Worm (Caenorhabditis elegans) whole organism, late embryonic: ENCODE data around the gene C56C10.9.

Experiments
- C38D4.7 ChIP-seq: fragments of 200-800 bp; sonication (Bioruptor generic); optimal IDR thresholded peaks from 2 replicates; lab custom pipeline; 2018; ENCODE audit warnings: mild to moderate bottlenecking, missing genetic modification characterization, moderate library complexity, missing compliant biosample characterization
- F13H6.1 ChIP-seq: sonication (generic microtip); optimal IDR thresholded peaks from 2 replicates; lab custom pipeline; 2016; ENCODE audit warnings: missing genetic modification characterization, missing compliant biosample characterization
- K09A11.1 ChIP-seq: sonication (generic microtip); optimal IDR thresholded peaks from 2 replicates; lab custom pipeline; 2017; ENCODE audit warnings: antibody characterized with exemption, mild to moderate bottlenecking, missing genetic modification characterization, missing compliant biosample characterization; ENCODE audit not compliant: insufficient read depth
- Y22D7AL.16 ChIP-seq: sonication (generic microtip); optimal IDR thresholded peaks from 2 replicates; lab custom pipeline; 2016; ENCODE audit warnings: missing genetic modification characterization, missing compliant biosample characterization
- ahr-1 ChIP-seq: sonication (generic microtip); optimal IDR thresholded peaks from 2 replicates; lab custom pipeline; 2016; ENCODE audit warnings: missing genetic modification characterization, missing compliant biosample characterization
- ama-1 ChIP-seq: fragments of 150-350 bp; optimal IDR thresholded peaks from 2 replicates; lab custom pipeline; 2014
- ceh-14 ChIP-seq: sonication (generic microtip); optimal IDR thresholded peaks from 2 replicates; lab custom pipeline; 2016; ENCODE audit warnings: missing genotype, missing genetic modification characterization, missing compliant biosample characterization
- ceh-18 ChIP-seq: sonication (generic microtip); optimal IDR thresholded peaks from 2 replicates; lab custom pipeline; 2016; ENCODE audit warnings: missing genetic modification characterization, missing compliant biosample characterization
- ceh-2 ChIP-seq: sonication (generic microtip); optimal IDR thresholded peaks from 2 replicates; lab custom pipeline; 2016; ENCODE audit warnings: missing genotype, missing genetic modification characterization, missing compliant biosample characterization
- ceh-22 ChIP-seq: sonication (generic microtip); optimal IDR thresholded peaks from 2 replicates; lab custom pipeline; 2017; ENCODE audit warnings: missing biosample characterization, missing genetic modification characterization
- ceh-24 ChIP-seq: sonication (generic microtip); optimal IDR thresholded peaks from 2 replicates; lab custom pipeline; 2016; ENCODE audit warnings: mild to moderate bottlenecking, missing genetic modification characterization, missing compliant biosample characterization
- ceh-45 ChIP-seq: fragments of 200-800 bp; sonication (Bioruptor generic); IDR thresholded peaks from 2 replicates; pipeline ENCODE4 v1.3.6; 2022; ENCODE audit warnings: missing genetic modification reagents, missing genetic modification characterization, missing compliant biosample characterization
- ceh-48 ChIP-seq: sonication (generic microtip); optimal IDR thresholded peaks from 2 replicates; lab custom pipeline; 2016; ENCODE audit warnings: missing genetic modification characterization, inconsistent platforms, missing compliant biosample characterization
- ceh-6 ChIP-seq: fragments of 200-800 bp; sonication (Bioruptor generic); optimal IDR thresholded peaks from 2 replicates; lab custom pipeline; 2018; ENCODE audit warnings: mild to moderate bottlenecking, missing genetic modification characterization, missing compliant biosample characterization
- ceh-9 ChIP-seq: sonication (generic microtip); optimal IDR thresholded peaks from 2 replicates; lab custom pipeline; 2016; ENCODE audit warnings: mild to moderate bottlenecking, missing genetic modification characterization, inconsistent platforms, missing compliant biosample characterization
- dve-1 ChIP-seq: sonication (generic microtip); optimal IDR thresholded peaks from 2 replicates; lab custom pipeline; 2017; ENCODE audit warnings: antibody characterized with exemption, mild to moderate bottlenecking, missing genetic modification characterization, missing compliant biosample characterization
- elt-4 ChIP-seq: sonication (generic microtip); optimal IDR thresholded peaks from 2 replicates; lab custom pipeline; 2016; ENCODE audit warnings: missing genetic modification characterization, missing compliant biosample characterization
- ets-4 ChIP-seq: sonication (generic microtip); optimal IDR thresholded peaks from 2 replicates; lab custom pipeline; 2016; ENCODE audit warnings: missing genetic modification characterization, missing compliant biosample characterization
- eyg-1 ChIP-seq: sonication (generic microtip); optimal IDR thresholded peaks from 2 replicates; lab custom pipeline; 2016; ENCODE audit warnings: missing genotype, missing genetic modification characterization, missing compliant biosample characterization
- fax-1 ChIP-seq: sonication (generic microtip); optimal IDR thresholded peaks from 2 replicates; lab custom pipeline; 2016; ENCODE audit warnings: missing genotype, missing genetic modification characterization, missing compliant biosample characterization
- gmeb-2 ChIP-seq: sonication (generic microtip); optimal IDR thresholded peaks from 2 replicates; lab custom pipeline; 2016; ENCODE audit warnings: missing genetic modification characterization, inconsistent platforms, missing compliant biosample characterization
- hlh-13 ChIP-seq: fragments of 200-800 bp; sonication (Bioruptor generic); optimal IDR thresholded peaks from 2 replicates; lab custom pipeline; 2018; ENCODE audit warnings: mild to moderate bottlenecking, missing genetic modification characterization, missing compliant biosample characterization
- hlh-15 ChIP-seq: sonication (generic microtip); optimal IDR thresholded peaks from 2 replicates; lab custom pipeline; 2016; ENCODE audit warnings: missing genetic modification characterization, missing compliant biosample characterization
- hlh-30 ChIP-seq: sonication (generic microtip); optimal IDR thresholded peaks from 2 replicates; lab custom pipeline; 2017; ENCODE audit warnings: antibody characterized with exemption, missing genetic modification characterization, missing compliant biosample characterization; ENCODE audit not compliant: insufficient read depth
- hlh-6 ChIP-seq: sonication (generic microtip); optimal IDR thresholded peaks from 2 replicates; lab custom pipeline; 2016; ENCODE audit warnings: missing genotype, missing genetic modification characterization, missing compliant biosample characterization
- hlh-8 ChIP-seq: sonication (generic microtip); optimal IDR thresholded peaks from 2 replicates; lab custom pipeline; 2016; ENCODE audit warnings: missing genotype, missing genetic modification characterization, missing compliant biosample characterization
- lim-6 ChIP-seq: sonication (generic microtip); optimal IDR thresholded peaks from 2 replicates; lab custom pipeline; 2016; ENCODE audit warnings: missing genetic modification characterization, missing compliant biosample characterization
- lin-11 ChIP-seq: fragments of 200-800 bp; sonication (Bioruptor generic); optimal IDR thresholded peaks from 2 replicates; lab custom pipeline; 2018; ENCODE audit warnings: mild to moderate bottlenecking, missing genetic modification characterization, missing compliant biosample characterization
- madf-2 ChIP-seq: sonication (generic microtip); optimal IDR thresholded peaks from 2 replicates; lab custom pipeline; 2017; ENCODE audit warnings: missing genetic modification characterization, missing compliant biosample characterization
- mec-3 ChIP-seq: sonication (generic microtip); optimal IDR thresholded peaks from 2 replicates; lab custom pipeline; 2016; ENCODE audit warnings: borderline replicate concordance, missing genetic modification characterization, missing compliant biosample characterization
- nfya-1 ChIP-seq: sonication (generic microtip); optimal IDR thresholded peaks from 2 replicates; lab custom pipeline; 2017; ENCODE audit warnings: missing genetic modification characterization, mild to moderate bottlenecking, missing compliant biosample characterization, antibody characterized with exemption, moderate library complexity
- pax-1 ChIP-seq: fragments of 150-350 bp; optimal IDR thresholded peaks from 2 replicates; lab custom pipeline; 2014; ENCODE audit warnings: missing biosample characterization, missing genetic modification characterization
- pha-2 ChIP-seq: sonication (generic microtip); optimal IDR thresholded peaks from 2 replicates; lab custom pipeline; 2017; ENCODE audit warnings: mild to moderate bottlenecking, missing genetic modification characterization, missing compliant biosample characterization
- pha-4 ChIP-seq: fragments of 150-350 bp; optimal IDR thresholded peaks from 2 replicates; lab custom pipeline; 2018; ENCODE audit warnings: missing biosample characterization, missing genetic modification reagents, missing genetic modification characterization
- pros-1 ChIP-seq: fragments of 150-350 bp; optimal IDR thresholded peaks from 2 replicates; lab custom pipeline; 2014; ENCODE audit warnings: missing biosample characterization, missing genetic modification reagents, missing genetic modification characterization
- ref-2 ChIP-seq: sonication (generic microtip); optimal IDR thresholded peaks from 2 replicates; lab custom pipeline; 2016; ENCODE audit warnings: missing genetic modification characterization, missing compliant biosample characterization
- sox-2 ChIP-seq: fragments of 200-800 bp; sonication (Bioruptor generic); IDR thresholded peaks from 2 replicates; pipeline ENCODE4 v1.3.6; 2022; ENCODE audit warnings: missing genetic modification reagents, missing genetic modification characterization, missing compliant biosample characterization
- unc-3 ChIP-seq, 2 experiments: fragments of 200-800 bp in 1 of 2; sonication (Bioruptor generic) in 1 of 2; sonication (generic microtip) in 1 of 2; conservative IDR thresholded peaks in 1 of 2; optimal IDR thresholded peaks in 1 of 2; 2 replicates each; pipeline versions ENCODE4 v1.3.6 to Lab custom; 2016 to 2022; ENCODE audit warnings: missing compliant biosample characterization in 2 of 2, missing genetic modification characterization in 2 of 2, missing genetic modification reagents in 1 of 2
- unc-42 ChIP-seq: sonication (generic microtip); optimal IDR thresholded peaks from 2 replicates; lab custom pipeline; 2016; ENCODE audit warnings: missing genotype, missing genetic modification characterization, missing compliant biosample characterization
- unc-55 ChIP-seq: sonication (generic microtip); optimal IDR thresholded peaks from 2 replicates; lab custom pipeline; 2017; ENCODE audit warnings: missing biosample characterization, missing genetic modification reagents, missing genetic modification characterization

Gene C56C10.9

ce11 chrII:6610262-6610661 lies 18.1 kb upstream of the C56C10.9 start (continued):
- TF ChIP-seq ceh-9 (tag; lab: Kevin White, UChicago) (no peak), madf-2 (no peak)

ce11 chrII:6609315-6609842 lies 17.2 kb upstream of the C56C10.9 start, which contains the start of gene epg-5:
epg-5 (minus strand) TSS chrII:6609365.
- TF ChIP-seq hlh-30 (peak; percentile 37), ceh-18 (tag; lab: Kevin White, UChicago) (no peak), fax-1 (tag; lab: Kevin White, UChicago) (no peak), ceh-48 (tag; lab: Kevin White, UChicago) (peak; percentile 38)

ce11 chrII:6608626-6609025 lies 16.5 kb upstream of the C56C10.9 start:
- TF ChIP-seq hlh-30 (no peak), eyg-1 (tag; lab: Kevin White, UChicago) (no peak), ceh-22 (tag; lab: Kevin White, UChicago) (no peak), mec-3 (no peak)

- TF ChIP-seq nfya-1, result peak; percentile 34
- no peak for TF ChIP-seq hlh-15 (tag; lab: Kevin White, UChicago)
These were observed 8.8 kb upstream of the C56C10.9 start, which contains the start of gene vps-33.2 for ce11 chrII:6600973-6601372. vps-33.2 (plus strand) TSS chrII:6601216.

- TF ChIP-seq ceh-48 (tag; lab: Kevin White, UChicago) (peak; percentile 65), nfya-1 (peak; percentile 41), pha-4 (tag; lab: Kevin White, UChicago) (no peak), ceh-45 (no peak), elt-4 (tag; lab: Kevin White, UChicago) (no peak)
These were observed 5.9 kb upstream of the C56C10.9 start, which contains the start of gene dnj-8 for ce11 chrII:6598050-6598449. dnj-8 (minus strand) TSS chrII:6598080.

ce11 chrII:6597507-6597906 lies 5.4 kb upstream of the C56C10.9 start:
- TF ChIP-seq ets-4 (tag; lab: Kevin White, UChicago) (no peak), unc-3 (GFP tag; conservative IDR thresholded peaks at IDR 0.05; lab: Robert Waterston, UW) (no peak), unc-3 (tag; optimal IDR thresholded peaks at IDR 0.05; lab: Kevin White, UChicago) (no peak), ceh-24 (no peak), F13H6.1 (tag; lab: Kevin White, UChicago) (no peak), gmeb-2 (tag; lab: Kevin White, UChicago) (no peak), ceh-14 (tag; lab: Kevin White, UChicago) (no peak), dve-1 (no peak), ceh-18 (tag; lab: Kevin White, UChicago) (no peak), nfya-1 (no peak), ceh-2 (tag; lab: Kevin White, UChicago) (no peak), hlh-30 (no peak)

ce11 chrII:6594151-6594550 lies 2.0 kb upstream of the C56C10.9 start, which contains the start of gene aipr-1:
aipr-1 (minus strand) TSS chrII:6594251.
- no peak for TF ChIP-seq C38D4.7 (GFP tag; lab: Kevin White, UChicago)
- no peak for TF ChIP-seq hlh-8 (tag; lab: Kevin White, UChicago)
- TF ChIP-seq K09A11.1 (tag; lab: Kevin White, UChicago), result no peak
- TF ChIP-seq ceh-2 (tag; lab: Kevin White, UChicago), result no peak
- no peak for TF ChIP-seq sox-2 (GFP tag; lab: Robert Waterston, UW)
- no peak for TF ChIP-seq lin-11 (tag; lab: Kevin White, UChicago)
- TF ChIP-seq unc-55, result no peak
- TF ChIP-seq hlh-13 (GFP tag; lab: Kevin White, UChicago), result no peak
- no peak for TF ChIP-seq pha-2 (tag; lab: Kevin White, UChicago)
- no peak for TF ChIP-seq ama-1 (lab: Kevin White, UChicago)
- TF ChIP-seq lim-6 (tag; lab: Kevin White, UChicago), result no peak
- TF ChIP-seq Y22D7AL.16 (tag; lab: Kevin White, UChicago), result no peak
- no peak for TF ChIP-seq ref-2 (tag; lab: Kevin White, UChicago)
- no peak for TF ChIP-seq pax-1 (tag; lab: Kevin White, UChicago)
- no peak for TF ChIP-seq ceh-6 (GFP tag; lab: Kevin White, UChicago)
- TF ChIP-seq unc-42, result no peak
- TF ChIP-seq pros-1 (tag; lab: Kevin White, UChicago), result no peak
- TF ChIP-seq ahr-1 (tag; lab: Kevin White, UChicago), result no peak
- TF ChIP-seq hlh-6, result no peak
